Worm (Caenorhabditis elegans) whole organism, L4 larva: ENCODE results near the gene smk-1.

Experiments used
- D1046.2 ChIP-seq: fragments of 200-800 bp; sonication (Bioruptor generic); IDR thresholded peaks from 2 replicates; pipeline ENCODE4 v1.3.6; 2022; ENCODE audit warnings: missing genetic modification characterization, missing compliant biosample characterization
- F10B5.3 ChIP-seq: sonication (generic microtip); optimal IDR thresholded peaks from 2 replicates; lab custom pipeline; 2016; ENCODE audit warnings: mild to moderate bottlenecking, missing genetic modification characterization, missing compliant biosample characterization
- T20F7.1 ChIP-seq: fragments of 200-800 bp; sonication (Bioruptor generic); optimal IDR thresholded peaks from 2 replicates; lab custom pipeline; 2018; ENCODE audit warnings: mild to moderate bottlenecking, missing genetic modification characterization, missing compliant biosample characterization
- ZK546.5 ChIP-seq, 2 experiments: sonication (generic microtip); optimal IDR thresholded peaks; 2 replicates each; lab custom pipeline; 2017; ENCODE audit warnings: missing biosample characterization in 2 of 2, missing genetic modification characterization in 2 of 2
- ceh-20 ChIP-seq: fragments of 200-800 bp; sonication (Bioruptor generic); IDR thresholded peaks from 2 replicates; pipeline ENCODE4 v1.3.6; 2022; ENCODE audit warnings: missing genetic modification reagents, missing genetic modification characterization, missing compliant biosample characterization
- ceh-32 ChIP-seq: sonication (generic microtip); optimal IDR thresholded peaks from 2 replicates; lab custom pipeline; 2016; ENCODE audit warnings: mild to moderate bottlenecking, missing genetic modification characterization, missing compliant biosample characterization; ENCODE audit not compliant: poor library complexity
- daf-16 ChIP-seq, 3 experiments: sonication (generic microtip); optimal IDR thresholded peaks; 2 replicates each; lab custom pipeline; 2016 to 2017; ENCODE audit warnings: missing genetic modification characterization in 3 of 3, missing genetic modification reagents in 3 of 3, mild to moderate bottlenecking in 2 of 3, missing compliant biosample characterization in 2 of 3, missing biosample characterization in 1 of 3, moderate library complexity in 1 of 3
- dmd-6 ChIP-seq: fragments of 200-800 bp; sonication (Bioruptor generic); IDR thresholded peaks from 2 replicates; pipeline ENCODE4 v1.3.6; 2022; ENCODE audit warnings: missing genetic modification reagents, missing genetic modification characterization, missing compliant biosample characterization
- dmd-8 ChIP-seq: fragments of 200-800 bp; sonication (Bioruptor generic); IDR thresholded peaks from 2 replicates; pipeline ENCODE4 v1.3.6; 2022; ENCODE audit warnings: missing genetic modification characterization, missing compliant biosample characterization
- dve-1 ChIP-seq: sonication (generic microtip); optimal IDR thresholded peaks from 2 replicates; lab custom pipeline; 2017; ENCODE audit warnings: antibody characterized with exemption, mild to moderate bottlenecking, missing genetic modification characterization, missing compliant biosample characterization; ENCODE audit not compliant: insufficient read depth
- egl-43 ChIP-seq: fragments of 200-800 bp; sonication (Bioruptor generic); IDR thresholded peaks from 2 replicates; pipeline ENCODE4 v1.3.6; 2022; ENCODE audit warnings: missing genetic modification reagents, missing genetic modification characterization, missing compliant biosample characterization
- fkh-10 ChIP-seq: fragments of 150-350 bp; optimal IDR thresholded peaks from 2 replicates; lab custom pipeline; 2014; ENCODE audit warnings: missing biosample characterization, missing genetic modification reagents, missing genetic modification characterization
- gei-8 ChIP-seq: fragments of 200-800 bp; sonication (Bioruptor generic); optimal IDR thresholded peaks from 2 replicates; lab custom pipeline; 2018; ENCODE audit warnings: mild to moderate bottlenecking, missing genetic modification characterization, missing compliant biosample characterization
- hlh-11 ChIP-seq: fragments of 200-800 bp; sonication (Bioruptor generic); optimal IDR thresholded peaks from 2 replicates; lab custom pipeline; 2018; ENCODE audit warnings: mild to moderate bottlenecking, missing genetic modification characterization, missing compliant biosample characterization
- hlh-30 ChIP-seq: sonication (generic microtip); optimal IDR thresholded peaks from 2 replicates; lab custom pipeline; 2017; ENCODE audit warnings: antibody characterized with exemption, mild to moderate bottlenecking, missing genetic modification characterization, missing compliant biosample characterization; ENCODE audit not compliant: insufficient read depth
- lin-38 ChIP-seq: fragments of 200-800 bp; sonication (Bioruptor generic); IDR thresholded peaks from 2 replicates; pipeline ENCODE4 v1.3.6; 2022; ENCODE audit warnings: missing genetic modification reagents, missing genetic modification characterization, missing compliant biosample characterization
- lir-3 ChIP-seq: sonication (generic microtip); optimal IDR thresholded peaks from 2 replicates; lab custom pipeline; 2016; ENCODE audit warnings: mild to moderate bottlenecking, missing genetic modification characterization, missing compliant biosample characterization
- lsy-2 ChIP-seq, 2 experiments: fragments of 150-350 bp in 1 of 2; sonication (generic microtip) in 1 of 2; optimal IDR thresholded peaks; 2 replicates each; lab custom pipeline; 2014 to 2017; ENCODE audit warnings: missing biosample characterization in 2 of 2, missing genetic modification characterization in 2 of 2
- madf-5 ChIP-seq, 2 experiments: fragments of 200-800 bp; sonication (Bioruptor generic); IDR thresholded peaks; 2 replicates each; pipeline ENCODE4 v1.3.6; 2022; ENCODE audit warnings: missing compliant biosample characterization in 2 of 2, missing genetic modification characterization in 2 of 2
- mdl-1 ChIP-seq, 2 experiments: fragments of 150-350 bp in 1 of 2; sonication (generic microtip) in 1 of 2; optimal IDR thresholded peaks; 2 replicates each; lab custom pipeline; 2014 to 2017; ENCODE audit warnings: missing biosample characterization in 2 of 2, missing genetic modification characterization in 2 of 2
- mep-1 ChIP-seq: fragments of 150-350 bp; sonication (generic microtip); optimal IDR thresholded peaks from 3 replicates; lab custom pipeline; 2014; ENCODE audit warnings: missing biosample characterization, missing genetic modification characterization
- mes-2 ChIP-seq: sonication (generic microtip); optimal IDR thresholded peaks from 2 replicates; lab custom pipeline; 2016; ENCODE audit warnings: missing genotype, mild to moderate bottlenecking, missing genetic modification characterization, missing compliant biosample characterization; ENCODE audit not compliant: poor library complexity, severe bottlenecking
- nhr-11 ChIP-seq: fragments of 150-350 bp; optimal IDR thresholded peaks from 2 replicates; lab custom pipeline; 2014; ENCODE audit warnings: missing biosample characterization, missing genetic modification characterization
- nhr-237 ChIP-seq: sonication (generic microtip); optimal IDR thresholded peaks from 2 replicates; lab custom pipeline; 2017; ENCODE audit warnings: missing biosample characterization, missing genetic modification characterization
- nhr-25 ChIP-seq: sonication (generic microtip); optimal IDR thresholded peaks from 2 replicates; lab custom pipeline; 2017; ENCODE audit warnings: missing genetic modification characterization, mild to moderate bottlenecking, missing compliant biosample characterization, antibody characterized with exemption, moderate library complexity, borderline replicate concordance; ENCODE audit not compliant: insufficient read depth
- nhr-28 ChIP-seq: fragments of 150-350 bp; optimal IDR thresholded peaks from 2 replicates; lab custom pipeline; 2014; ENCODE audit warnings: missing biosample characterization, missing genetic modification characterization
- skn-1 ChIP-seq: fragments of 150-350 bp; optimal IDR thresholded peaks from 2 replicates; lab custom pipeline; 2014; ENCODE audit warnings: missing biosample characterization, missing genetic modification characterization
- snpc-1.2 ChIP-seq: fragments of 200-800 bp; sonication (Bioruptor generic); IDR thresholded peaks from 2 replicates; pipeline ENCODE4 v1.3.6; 2022; ENCODE audit warnings: missing genetic modification reagents, missing genetic modification characterization, missing compliant biosample characterization
- tag-97 ChIP-seq: fragments of 200-800 bp; sonication (Bioruptor generic); IDR thresholded peaks from 2 replicates; pipeline ENCODE4 v1.3.6; 2022; ENCODE audit warnings: missing genetic modification characterization, missing compliant biosample characterization
- tra-1 ChIP-seq: fragments of 200-800 bp; sonication (Bioruptor generic); IDR thresholded peaks from 2 replicates; pipeline ENCODE4 v1.3.6; 2022; ENCODE audit warnings: missing genetic modification reagents, missing genetic modification characterization, missing compliant biosample characterization
- unc-39 ChIP-seq: sonication (generic microtip); optimal IDR thresholded peaks from 2 replicates; lab custom pipeline; 2017; ENCODE audit warnings: missing biosample characterization, missing genetic modification characterization
- unc-62 ChIP-seq, 3 experiments: fragments of 150-350 bp in 1 of 3; sonication (generic microtip); optimal IDR thresholded peaks in 2 of 3; peaks in 1 of 3; 1 replicate in 1 of 3; 2 replicates in 2 of 3; lab custom pipeline; 2014 to 2017; ENCODE audit warnings: missing biosample characterization in 3 of 3, missing genetic modification characterization in 3 of 3, missing genetic modification reagents in 3 of 3, missing genotype in 1 of 3
- vab-7 ChIP-seq: fragments of 200-800 bp; sonication (Bioruptor generic); IDR thresholded peaks from 2 replicates; pipeline ENCODE4 v1.3.6; 2022; ENCODE audit warnings: missing genetic modification reagents, missing genetic modification characterization, missing compliant biosample characterization
- ztf-11 ChIP-seq: fragments of 150-350 bp; optimal IDR thresholded peaks from 2 replicates; lab custom pipeline; 2014; ENCODE audit warnings: missing biosample characterization, missing genetic modification characterization

Gene smk-1

ce11 chrV:8607353-8607850 is at the start of gene smk-1:
Gene smk-1 (plus strand): TSS chrV:8607800.
- TF ChIP-seq hlh-30 = peak; percentile 63
- TF ChIP-seq mdl-1 (tag; optimal IDR thresholded peaks at IDR 0.05; lab: Kevin White, UChicago) = peak in 1 of 2 experiments; percentile 54
- TF ChIP-seq hlh-11 = peak; percentile 49
- no peak for TF ChIP-seq F10B5.3 (tag; lab: Kevin White, UChicago)
- no peak for TF ChIP-seq ceh-32 (tag; lab: Kevin White, UChicago)
- TF ChIP-seq vab-7 (GFP tag; lab: Robert Waterston, UW) = no peak
- 0 out of 2 replicates have a peak, but pooled peaks have one; percentile 9 for TF ChIP-seq snpc-1.2 (GFP tag; lab: Robert Waterston, UW)
- no peak for TF ChIP-seq gei-8 (GFP tag; lab: Kevin White, UChicago)
- TF ChIP-seq unc-39 (tag; lab: Kevin White, UChicago) = no peak
- TF ChIP-seq madf-5 (GFP tag; IDR thresholded peaks at IDR 0.05; lab: Robert Waterston, UW) = no peak
- peak; percentile 28 for TF ChIP-seq mep-1 (tag; lab: Kevin White, UChicago)
- TF ChIP-seq lsy-2 (tag; optimal IDR thresholded peaks at IDR 0.05; lab: Kevin White, UChicago) = peak in 1 of 2 experiments; percentile 50
- no peak for TF ChIP-seq ztf-11 (tag; lab: Kevin White, UChicago)
- TF ChIP-seq mes-2 = peak; percentile 10
- TF ChIP-seq ceh-20 (GFP tag; lab: Robert Waterston, UW) = peak; percentile 36; the same call in 1 of the 2 replicates
- TF ChIP-seq dmd-6 = peak; percentile 37; the same call in 1 of the 2 replicates
- TF ChIP-seq nhr-28 (tag; lab: Kevin White, UChicago) = peak; percentile 59
- TF ChIP-seq ZK546.5 (tag; optimal IDR thresholded peaks at IDR 0.05; lab: Kevin White, UChicago) = no peak
- TF ChIP-seq nhr-25 = peak; percentile 89
- TF ChIP-seq skn-1 (tag; lab: Kevin White, UChicago) = no peak
- peak; percentile 18 for TF ChIP-seq dve-1 (tag; lab: Kevin White, UChicago)
- peak in 1 of 2 experiments; percentile 61 for TF ChIP-seq unc-62 (GFP tag; optimal IDR thresholded peaks at IDR 0.05 in 1 of 2; lab: Kevin White, UChicago)
- TF ChIP-seq unc-62 (tag; optimal IDR thresholded peaks at IDR 0.05; lab: Kevin White, UChicago) = no peak
- no peak for TF ChIP-seq daf-16 (GFP tag; optimal IDR thresholded peaks at IDR 0.05; lab: Kevin White, UChicago)
- TF ChIP-seq daf-16 (tag; optimal IDR thresholded peaks at IDR 0.05; lab: Kevin White, UChicago) = peak; percentile 9
- no peak for TF ChIP-seq lir-3 (tag; lab: Kevin White, UChicago)
- TF ChIP-seq fkh-10 = no peak

DNA sequence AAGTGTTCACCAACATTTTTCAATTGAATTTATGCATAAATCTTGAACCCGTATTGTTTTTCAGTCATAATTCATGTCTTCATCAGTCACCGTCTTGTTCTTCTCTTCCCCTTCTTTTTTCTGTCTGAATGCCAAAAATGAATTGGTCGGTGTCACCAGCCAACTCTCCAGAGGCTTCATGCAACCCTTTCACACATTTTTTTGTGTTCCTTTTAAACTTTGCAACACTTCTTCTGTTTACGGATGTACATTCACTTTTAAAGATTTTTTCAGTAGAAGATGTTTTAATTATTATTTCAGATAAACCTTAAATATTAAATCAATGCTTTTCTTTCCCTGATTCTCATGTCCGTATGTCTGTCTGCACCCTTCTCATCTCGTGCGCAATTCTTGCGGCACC is 46.7 kb upstream of the smk-1 start, which contains the start of gene acr-16:
Gene acr-16 (plus strand): TSS at position 301 of the 400 bp plus-strand sequence.
- TF ChIP-seq tra-1 (GFP tag; lab: Robert Waterston, UW) = no peak
- no peak for TF ChIP-seq tag-97 (GFP tag; lab: Robert Waterston, UW)
- TF ChIP-seq hlh-11 = no peak
- TF ChIP-seq nhr-11 (tag; lab: Kevin White, UChicago) = no peak
- no peak for TF ChIP-seq lsy-2 (tag; optimal IDR thresholded peaks at IDR 0.05; lab: Kevin White, UChicago)
- TF ChIP-seq T20F7.1 = no peak
- no peak for TF ChIP-seq dmd-8 (GFP tag; lab: Robert Waterston, UW)
- TF ChIP-seq unc-39 (tag; lab: Kevin White, UChicago) = no peak
- no peak for TF ChIP-seq nhr-237
- TF ChIP-seq lin-38 (GFP tag; lab: Robert Waterston, UW) = no peak
- TF ChIP-seq unc-62 (GFP tag; optimal IDR thresholded peaks at IDR 0.05 in 1 of 2; lab: Kevin White, UChicago) = no peak
- TF ChIP-seq unc-62 (tag; optimal IDR thresholded peaks at IDR 0.05; lab: Kevin White, UChicago) = no peak
- no peak for TF ChIP-seq egl-43 (GFP tag; lab: Robert Waterston, UW)

DNA sequence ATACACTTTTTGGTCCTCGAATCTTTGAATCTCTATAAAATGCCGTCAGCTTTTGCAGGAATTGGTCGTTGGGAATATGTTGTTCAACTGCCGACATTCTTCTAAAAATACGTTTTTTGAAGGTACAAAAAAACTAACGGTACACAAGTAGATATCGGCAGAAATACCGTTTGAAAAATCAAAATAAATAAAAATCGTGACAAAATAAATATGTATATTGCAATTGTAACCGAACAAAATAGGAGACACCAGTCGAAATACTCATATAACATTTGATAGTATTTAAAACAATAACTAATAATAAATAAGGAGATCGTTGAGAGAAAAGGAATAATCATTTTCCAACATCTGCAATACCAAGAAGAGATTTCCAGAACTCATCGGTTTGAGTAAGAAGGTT is 42.5 kb upstream of the smk-1 start, which contains the start of gene F25G6.8:
Gene F25G6.8 (minus strand): TSS at position 101 of the 400 bp plus-strand sequence.
- TF ChIP-seq D1046.2 (GFP tag; lab: Robert Waterston, UW) = no peak
- TF ChIP-seq lin-38 (GFP tag; lab: Robert Waterston, UW) = peak; percentile 5; the same call in 1 of the 2 replicates
- TF ChIP-seq, all 104 proteins: peak for 1
